Fruit fly (Drosophila melanogaster) whole organism, embryonic: ENCODE measurements around the gene Bmcp.

Source experiments
- ATbp ChIP-seq: fragments of 200-800 bp; sonication (Bioruptor generic); optimal IDR thresholded peaks from 2 replicates; lab custom pipeline; 2017; ENCODE audit warnings: missing biosample characterization, mild to moderate bottlenecking, missing genetic modification characterization, missing genetic modification reagents
- Atf-2 ChIP-seq: fragments of 200-800 bp; sonication (Bioruptor generic); optimal IDR thresholded peaks from 2 replicates; lab custom pipeline; 2016; ENCODE audit warnings: missing biosample characterization, missing genetic modification characterization
- Blimp-1 ChIP-seq: fragments of 200-800 bp; sonication (Bioruptor generic); optimal IDR thresholded peaks from 3 replicates; lab custom pipeline; 2018; ENCODE audit warnings: missing biosample characterization, missing genetic modification characterization, mild to moderate bottlenecking, moderate library complexity, missing genetic modification reagents
- CG10565 ChIP-seq: fragments of 200-800 bp; sonication (Bioruptor generic); optimal IDR thresholded peaks from 3 replicates; lab custom pipeline; 2016; ENCODE audit warnings: missing biosample characterization, mild to moderate bottlenecking, missing genetic modification characterization
- CG11085 ChIP-seq: fragments of 200-800 bp; sonication (Bioruptor generic); IDR thresholded peaks from 2 replicates; pipeline ENCODE4 v1.3.6; 2022; ENCODE audit warnings: missing biosample characterization, missing genetic modification characterization
- CG11093 ChIP-seq: fragments of 200-800 bp; sonication (Bioruptor generic); IDR thresholded peaks from 3 replicates; pipeline ENCODE4 v1.3.6; 2022; ENCODE audit warnings: missing biosample characterization, missing genetic modification characterization
- CG1233 ChIP-seq: fragments of 200-800 bp; sonication (Bioruptor generic); optimal IDR thresholded peaks from 4 replicates; lab custom pipeline; 2018; ENCODE audit warnings: missing biosample characterization, mild to moderate bottlenecking, missing genetic modification characterization
- CG13424 ChIP-seq: fragments of 200-800 bp; sonication (Bioruptor generic); optimal IDR thresholded peaks from 2 replicates; lab custom pipeline; 2019; ENCODE audit warnings: missing biosample characterization, mild to moderate bottlenecking, missing genetic modification characterization, moderate library complexity
- CG14050 ChIP-seq: fragments of 200-800 bp; sonication (Bioruptor generic); IDR thresholded peaks from 3 replicates; pipeline ENCODE4 v1.3.6; 2022; ENCODE audit warnings: missing biosample characterization, missing genetic modification characterization
- CG14965 ChIP-seq: fragments of 200-800 bp; sonication (Bioruptor generic); optimal IDR thresholded peaks from 2 replicates; lab custom pipeline; 2016; ENCODE audit warnings: missing biosample characterization, missing genetic modification characterization, borderline replicate concordance
- CG15011 ChIP-seq: fragments of 200-800 bp; sonication (Bioruptor generic); optimal IDR thresholded peaks from 3 replicates; lab custom pipeline; 2018; ENCODE audit warnings: missing biosample characterization, mild to moderate bottlenecking, missing genetic modification characterization
- CG15479 ChIP-seq: fragments of 200-800 bp; sonication (Bioruptor generic); optimal IDR thresholded peaks from 3 replicates; lab custom pipeline; 2019; ENCODE audit warnings: missing biosample characterization, mild to moderate bottlenecking, missing genetic modification characterization, moderate library complexity
- CG1603 ChIP-seq: fragments of 200-800 bp; sonication (Bioruptor generic); optimal IDR thresholded peaks from 2 replicates; lab custom pipeline; 2019; ENCODE audit warnings: missing biosample characterization, mild to moderate bottlenecking, missing genetic modification characterization, moderate library complexity
- CG17328 ChIP-seq: fragments of 200-800 bp; sonication (Bioruptor generic); IDR thresholded peaks from 2 replicates; pipeline ENCODE4 v1.3.6; 2022; ENCODE audit warnings: missing biosample characterization, missing genetic modification characterization
- CG17359 ChIP-seq: fragments of 200-800 bp; sonication (Bioruptor generic); optimal IDR thresholded peaks from 3 replicates; lab custom pipeline; 2018; ENCODE audit warnings: missing biosample characterization, mild to moderate bottlenecking, missing genetic modification characterization, moderate library complexity
- CG17361 ChIP-seq: fragments of 200-800 bp; sonication (Bioruptor generic); IDR thresholded peaks from 3 replicates; pipeline ENCODE4 v1.3.6; 2022; ENCODE audit warnings: missing biosample characterization, missing genetic modification characterization
- CG18599 ChIP-seq: fragments of 200-800 bp; sonication (Bioruptor generic); optimal IDR thresholded peaks from 3 replicates; lab custom pipeline; 2017; ENCODE audit warnings: missing biosample characterization, missing genetic modification characterization, mild to moderate bottlenecking, moderate library complexity, missing genetic modification reagents
- CG6654 ChIP-seq: fragments of 200-800 bp; sonication (Bioruptor generic); optimal IDR thresholded peaks from 2 replicates; lab custom pipeline; 2017; ENCODE audit warnings: missing biosample characterization, mild to moderate bottlenecking, missing genetic modification characterization
- CG6683 ChIP-seq: fragments of 200-800 bp; sonication (Bioruptor generic); optimal IDR thresholded peaks from 2 replicates; lab custom pipeline; 2017; ENCODE audit warnings: missing biosample characterization, mild to moderate bottlenecking, missing genetic modification characterization, missing genetic modification reagents
- CHES-1-like ChIP-seq: fragments of 200-800 bp; sonication (Bioruptor generic); optimal IDR thresholded peaks from 2 replicates; lab custom pipeline; 2016; ENCODE audit warnings: missing biosample characterization, missing genetic modification characterization
- Dref ChIP-seq: fragments of 200-800 bp; sonication (Bioruptor generic); IDR thresholded peaks from 2 replicates; pipeline ENCODE4 v1.3.6; 2022; ENCODE audit warnings: missing biosample characterization, missing genetic modification characterization
- ERR ChIP-seq: fragments of 200-800 bp; sonication (Bioruptor generic); optimal IDR thresholded peaks from 2 replicates; lab custom pipeline; 2016; ENCODE audit warnings: missing biosample characterization, missing genetic modification characterization
- H15 ChIP-seq: fragments of 200-800 bp; sonication (Bioruptor generic); IDR thresholded peaks from 3 replicates; pipeline ENCODE4 v1.3.6; 2022; ENCODE audit warnings: missing biosample characterization, missing genetic modification characterization
- Hr39 ChIP-seq: fragments of >200 bp; optimal IDR thresholded peaks from 2 replicates; lab custom pipeline; 2017
- Mad ChIP-seq: fragments of 200-800 bp; sonication (Bioruptor generic); optimal IDR thresholded peaks from 2 replicates; lab custom pipeline; 2016; ENCODE audit warnings: missing biosample characterization, missing genetic modification characterization
- NfI ChIP-seq: fragments of 200-800 bp; sonication (Bioruptor generic); optimal IDR thresholded peaks from 3 replicates; lab custom pipeline; 2018; ENCODE audit warnings: missing biosample characterization, mild to moderate bottlenecking, missing genetic modification characterization, moderate library complexity
- Opbp ChIP-seq: fragments of 200-800 bp; sonication (Bioruptor generic); IDR thresholded peaks from 3 replicates; pipeline ENCODE4 v1.3.6; 2022; ENCODE audit warnings: missing biosample characterization, missing genetic modification characterization; ENCODE audit not compliant: partially characterized antibody
- Optix ChIP-seq: fragments of 200-800 bp; sonication (Bioruptor generic); IDR thresholded peaks from 3 replicates; pipeline ENCODE4 v1.3.6; 2022; ENCODE audit warnings: missing biosample characterization, missing genetic modification characterization
- Side ChIP-seq: fragments of 200-800 bp; sonication (Bioruptor generic); optimal IDR thresholded peaks from 2 replicates; lab custom pipeline; 2016; ENCODE audit warnings: missing biosample characterization, missing genetic modification characterization
- Tbp ChIP-seq: fragments of >200 bp; optimal IDR thresholded peaks from 2 replicates; lab custom pipeline; 2018; ENCODE audit warnings: missing biosample characterization, missing genetic modification characterization
- Xbp1 ChIP-seq: fragments of 200-800 bp; sonication (Bioruptor generic); optimal IDR thresholded peaks from 3 replicates; lab custom pipeline; 2016; ENCODE audit warnings: missing biosample characterization, mild to moderate bottlenecking, missing genetic modification characterization
- YL-1 ChIP-seq: fragments of 200-800 bp; sonication (Bioruptor generic); optimal IDR thresholded peaks from 3 replicates; lab custom pipeline; 2017; ENCODE audit warnings: missing biosample characterization, mild to moderate bottlenecking, missing genetic modification characterization
- ac ChIP-seq: fragments of 200-800 bp; sonication (Bioruptor generic); optimal IDR thresholded peaks from 3 replicates; lab custom pipeline; 2017; ENCODE audit warnings: missing biosample characterization, mild to moderate bottlenecking, missing genetic modification characterization
- amos ChIP-seq: fragments of 200-800 bp; sonication (Bioruptor generic); IDR thresholded peaks from 2 replicates; pipeline ENCODE4 v1.3.6; 2022; ENCODE audit warnings: missing biosample characterization, missing genetic modification characterization; ENCODE audit not compliant: partially characterized antibody
- ap ChIP-seq: fragments of 200-800 bp; sonication (Bioruptor generic); IDR thresholded peaks from 2 replicates; pipeline ENCODE4 v1.3.6; 2022; ENCODE audit warnings: missing biosample characterization, missing genetic modification characterization
- ato ChIP-seq: fragments of 200-800 bp; sonication (Bioruptor generic); IDR thresholded peaks from 2 replicates; pipeline ENCODE4 v1.3.6; 2022; ENCODE audit warnings: missing biosample characterization, missing genetic modification characterization; ENCODE audit not compliant: partially characterized antibody
- cwo ChIP-seq: fragments of 200-800 bp; sonication (Bioruptor generic); optimal IDR thresholded peaks from 3 replicates; lab custom pipeline; 2017; ENCODE audit warnings: missing biosample characterization, missing genetic modification characterization, mild to moderate bottlenecking, moderate library complexity, missing genetic modification reagents
- da ChIP-seq: fragments of 200-800 bp; sonication (Bioruptor generic); optimal IDR thresholded peaks from 2 replicates; lab custom pipeline; 2016; ENCODE audit warnings: missing biosample characterization, missing genetic modification characterization
- emc ChIP-seq: fragments of 200-800 bp; sonication (Bioruptor generic); optimal IDR thresholded peaks from 2 replicates; lab custom pipeline; 2016; ENCODE audit warnings: missing biosample characterization, missing genetic modification characterization
- fd64A ChIP-seq: fragments of 200-800 bp; sonication (Bioruptor generic); optimal IDR thresholded peaks from 3 replicates; lab custom pipeline; 2018; ENCODE audit warnings: missing biosample characterization, mild to moderate bottlenecking, missing genetic modification characterization
- gcm ChIP-seq: fragments of 200-800 bp; sonication (Bioruptor generic); optimal IDR thresholded peaks from 2 replicates; lab custom pipeline; 2019; ENCODE audit warnings: missing biosample characterization, mild to moderate bottlenecking, missing genetic modification characterization, moderate library complexity
- gem ChIP-seq: fragments of 200-800 bp; sonication (Bioruptor generic); optimal IDR thresholded peaks from 2 replicates; lab custom pipeline; 2019; ENCODE audit warnings: missing biosample characterization, mild to moderate bottlenecking, missing genetic modification characterization, moderate library complexity
- gt ChIP-seq: fragments of 200-800 bp; sonication (Bioruptor generic); IDR thresholded peaks from 2 replicates; pipeline ENCODE4 v1.3.6; 2022; ENCODE audit warnings: missing biosample characterization, missing genetic modification characterization
- run ChIP-seq: fragments of 200-800 bp; sonication (Bioruptor generic); optimal IDR thresholded peaks from 3 replicates; lab custom pipeline; 2018; ENCODE audit warnings: missing biosample characterization, mild to moderate bottlenecking, missing genetic modification characterization
- sens-2 ChIP-seq: fragments of 200-800 bp; sonication (Bioruptor generic); IDR thresholded peaks from 2 replicates; pipeline ENCODE4 v1.3.6; 2022; ENCODE audit warnings: missing biosample characterization, missing genetic modification characterization
- stwl ChIP-seq: fragments of 200-800 bp; sonication (Bioruptor generic); optimal IDR thresholded peaks from 3 replicates; lab custom pipeline; 2018; ENCODE audit warnings: missing biosample characterization, mild to moderate bottlenecking, missing genetic modification characterization, moderate library complexity
- tgo ChIP-seq: fragments of 200-800 bp; sonication (Bioruptor generic); IDR thresholded peaks from 3 replicates; pipeline ENCODE4 v1.3.6; 2022; ENCODE audit warnings: missing biosample characterization, missing genetic modification characterization
- ttk ChIP-seq: fragments of 200-800 bp; sonication (Bioruptor generic); IDR thresholded peaks from 2 replicates; pipeline ENCODE4 v2.1.2; 2022; ENCODE audit warnings: missing biosample characterization, missing genetic modification characterization
- usp ChIP-seq: fragments of >200 bp; optimal IDR thresholded peaks from 2 replicates; lab custom pipeline; 2017; ENCODE audit warnings: missing biosample characterization, missing genetic modification characterization

The Bmcp gene

DNA sequence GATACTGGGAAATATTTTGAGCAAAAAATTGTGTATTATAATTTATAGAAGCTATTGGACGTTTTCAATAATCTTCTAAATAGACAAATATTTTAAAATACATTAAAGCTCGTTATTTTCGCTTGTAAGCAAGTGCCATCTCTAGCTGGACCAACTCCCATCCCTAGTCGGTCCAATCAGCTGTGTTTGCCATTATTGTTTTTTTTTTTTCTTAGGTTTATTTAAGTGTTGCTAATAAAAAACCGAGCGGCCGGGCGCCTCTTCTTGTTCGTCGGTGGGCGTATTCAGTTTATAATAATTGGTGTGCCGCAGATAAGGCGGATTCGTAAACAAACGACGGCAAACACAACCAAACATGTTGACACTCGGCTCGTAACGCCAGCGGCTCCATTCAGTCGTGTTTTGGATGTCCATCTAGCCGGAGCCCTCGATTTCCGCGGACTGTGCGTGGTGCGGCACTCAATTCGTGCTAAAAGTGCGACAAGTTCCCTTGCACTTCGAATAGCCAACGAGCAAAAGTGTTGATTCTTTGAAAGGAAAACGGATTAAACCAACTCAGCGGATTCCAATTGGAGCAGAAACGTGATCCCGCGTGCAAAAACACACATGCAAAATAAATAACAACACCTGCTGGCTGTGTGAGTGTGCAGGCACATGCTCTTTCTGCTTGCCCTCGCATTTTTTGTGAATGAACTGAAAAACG lies 36.8 kb upstream of the Bmcp start, which contains the start of gene Sugb (continued):
- TF ChIP-seq da (GFP tag; lab: Kevin White, UChicago) (no peak), CG14965 (GFP tag; lab: Kevin White, UChicago) (no peak), ERR (no peak), CG17328 (GFP tag; lab: Robert Waterston, UW) (peak; percentile 62), CG6683 (GFP tag; lab: Kevin White, UChicago) (peak; percentile 40), Side (GFP tag; lab: Kevin White, UChicago) (peak; percentile 46), CG15479 (no peak), CG1233 (GFP tag; lab: Kevin White, UChicago) (peak; percentile 59), gcm (GFP tag; lab: Kevin White, UChicago) (peak; percentile 59), ap (GFP tag; lab: Robert Waterston, UW) (no peak), CG17361 (GFP tag; lab: Robert Waterston, UW) (peak; percentile 48; the same call in 2 of the 3 replicates), stwl (tag; lab: Kevin White, UChicago) (no peak), run (tag; lab: Kevin White, UChicago) (peak; percentile 26), Mad (GFP tag; lab: Kevin White, UChicago) (peak; percentile 67), ato (GFP tag; lab: Robert Waterston, UW) (no peak), ttk (GFP tag; lab: Robert Waterston, UW) (no peak), CG6654 (GFP tag; lab: Kevin White, UChicago) (no peak), YL-1 (GFP tag; lab: Kevin White, UChicago) (peak; percentile 66), CG11085 (GFP tag; lab: Robert Waterston, UW) (peak; percentile 14; the same call in 1 of the 2 replicates), Tbp (no peak), CG18599 (GFP tag; lab: Kevin White, UChicago) (peak; percentile 83), CG14050 (GFP tag; lab: Robert Waterston, UW) (0 out of 3 replicates have a peak, but pooled peaks have one; percentile 30), CG15011 (GFP tag; lab: Kevin White, UChicago) (peak; percentile 14), gt (GFP tag; lab: Robert Waterston, UW) (no peak), gem (tag; lab: Kevin White, UChicago) (peak; percentile 77), ATbp (GFP tag; lab: Kevin White, UChicago) (peak; percentile 43), CHES-1-like (GFP tag; lab: Kevin White, UChicago) (peak; percentile 69), tgo (GFP tag; lab: Robert Waterston, UW) (peak; percentile 52; the same call in 2 of the 3 replicates), NfI (GFP tag; lab: Kevin White, UChicago) (peak; percentile 59), fd64A (GFP tag; lab: Kevin White, UChicago) (no peak), CG11093 (no peak), CG17359 (tag; lab: Kevin White, UChicago) (peak; percentile 56), Opbp (GFP tag; lab: Robert Waterston, UW) (peak; percentile 30; the same call in 1 of the 3 replicates), amos (GFP tag; lab: Robert Waterston, UW) (peak; percentile 65; the same call in 1 of the 2 replicates), Xbp1 (GFP tag; lab: Kevin White, UChicago) (peak; percentile 68), usp (GFP tag; lab: Kevin White, UChicago) (no peak), CG10565 (GFP tag; lab: Kevin White, UChicago) (no peak), Dref (GFP tag; lab: Robert Waterston, UW) (peak; percentile 42), Optix (GFP tag; lab: Robert Waterston, UW) (no peak; the same call in 2 of the 3 replicates), CG1603 (no peak), Blimp-1 (GFP tag; lab: Kevin White, UChicago) (peak; percentile 26), ac (GFP tag; lab: Kevin White, UChicago) (no peak), cwo (no peak), emc (GFP tag; lab: Kevin White, UChicago) (no peak), Atf-2 (GFP tag; lab: Kevin White, UChicago) (no peak), CG13424 (tag; lab: Kevin White, UChicago) (peak; percentile 72), Hr39 (lab: Kevin White, UChicago) (no peak), H15 (GFP tag; lab: Robert Waterston, UW) (peak; percentile 52; the same call in 1 of the 3 replicates), sens-2 (GFP tag; lab: Robert Waterston, UW) (peak; percentile 15; the same call in 1 of the 2 replicates)
